ENCODE assay signal across 2 fruit fly cellular contexts in genomic region chr2L:19799940-19800339, dm6.
TF ChIP-seq lines count a peak whose summit lies in the region.

No protein-coding gene starts in this region.

TF ChIP-seq in whole organism, embryonic, 481 proteins besides CTCF, POLR2A, EP300 and RAD21 (continued from another document and continues in another):
- TF ChIP-seq ken (GFP tag; IDR thresholded peaks at IDR 0.05; lab: Robert Waterston, UW) (no peak), nerfin-1 (tag; optimal IDR thresholded peaks at IDR 0.05; lab: Kevin White, UChicago) (no peak), Dip2 (GFP tag; IDR thresholded peaks at IDR 0.05; lab: Robert Waterston, UW) (no peak), Lim3 (GFP tag; IDR thresholded peaks at IDR 0.05; lab: Robert Waterston, UW) (no peak), Ssrp (tag; optimal IDR thresholded peaks at IDR 0.05; lab: Kevin White, UChicago) (peak; percentile 22), Chrac-16 (GFP tag; optimal IDR thresholded peaks at IDR 0.05; lab: Kevin White, UChicago) (no peak), CG18599 (GFP tag; optimal IDR thresholded peaks at IDR 0.05; lab: Kevin White, UChicago) (peak; percentile 36), stwl (tag; optimal IDR thresholded peaks at IDR 0.05; lab: Kevin White, UChicago) (no peak), CG2678 (tag; optimal IDR thresholded peaks at IDR 0.05; lab: Kevin White, UChicago) (peak; percentile 56), phol (tag; optimal IDR thresholded peaks at IDR 0.05; lab: Kevin White, UChicago) (peak; percentile 40), CG12769 (tag; optimal IDR thresholded peaks at IDR 0.05; lab: Kevin White, UChicago) (peak; percentile 15), CG8765 (GFP tag; IDR thresholded peaks at IDR 0.05; lab: Robert Waterston, UW) (no peak), ATbp (GFP tag; optimal IDR thresholded peaks at IDR 0.05; lab: Kevin White, UChicago) (peak; percentile 19), Dp (GFP tag; optimal IDR thresholded peaks at IDR 0.05; lab: Kevin White, UChicago) (no peak), CG11504 (tag; optimal IDR thresholded peaks at IDR 0.05; lab: Kevin White, UChicago) (peak; percentile 58), row (GFP tag; IDR thresholded peaks at IDR 0.05; lab: Robert Waterston, UW) (peak; percentile 58), CG10267 (tag; optimal IDR thresholded peaks at IDR 0.05; lab: Kevin White, UChicago) (peak; percentile 25), tna (GFP tag; IDR thresholded peaks at IDR 0.05; lab: Robert Waterston, UW; ENCODE audit: partially characterized antibody) (no peak), ems (GFP tag; optimal IDR thresholded peaks at IDR 0.05; lab: Kevin White, UChicago) (no peak), ase (GFP tag; IDR thresholded peaks at IDR 0.05; lab: Robert Waterston, UW) (no peak), CG32767 (GFP tag; IDR thresholded peaks at IDR 0.05; lab: Robert Waterston, UW) (no peak), CG7963 (GFP tag; IDR thresholded peaks at IDR 0.05; lab: Robert Waterston, UW; ENCODE audit: partially characterized antibody) (no peak), CrebB (tag; optimal IDR thresholded peaks at IDR 0.05; lab: Kevin White, UChicago) (no peak), Myb (GFP tag; optimal IDR thresholded peaks at IDR 0.05; lab: Kevin White, UChicago) (no peak), kay (GFP tag; optimal IDR thresholded peaks at IDR 0.05; lab: Kevin White, UChicago) (no peak), Stat92E (GFP tag; optimal IDR thresholded peaks at IDR 0.05; lab: Kevin White, UChicago) (no peak), peb (GFP tag; IDR thresholded peaks at IDR 0.05; lab: Robert Waterston, UW) (no peak), CG6272 (GFP tag; IDR thresholded peaks at IDR 0.05; lab: Robert Waterston, UW) (no peak), CG17359 (tag; optimal IDR thresholded peaks at IDR 0.05; lab: Kevin White, UChicago) (peak; percentile 55), CG15601 (tag; optimal IDR thresholded peaks at IDR 0.05; lab: Kevin White, UChicago) (peak; percentile 46), CG3281 (GFP tag; optimal IDR thresholded peaks at IDR 0.05; lab: Kevin White, UChicago) (no peak), CG12236 (GFP tag; optimal IDR thresholded peaks at IDR 0.05; lab: Kevin White, UChicago) (no peak), CG12391 (tag; optimal IDR thresholded peaks at IDR 0.05; lab: Kevin White, UChicago) (peak; percentile 29), Eip74EF (GFP tag; optimal IDR thresholded peaks at IDR 0.05; lab: Kevin White, UChicago) (no peak), Opbp (GFP tag; IDR thresholded peaks at IDR 0.05; lab: Robert Waterston, UW; ENCODE audit: partially characterized antibody) (no peak), CG7987 (GFP tag; optimal IDR thresholded peaks at IDR 0.05; lab: Kevin White, UChicago) (no peak), exex (tag; optimal IDR thresholded peaks at IDR 0.05; lab: Kevin White, UChicago) (no peak), Sry-δ (GFP tag; optimal IDR thresholded peaks at IDR 0.05; lab: Kevin White, UChicago) (no peak), sob (GFP tag; IDR thresholded peaks at IDR 0.05; lab: Robert Waterston, UW) (no peak; the same call in 1 of the 2 replicates), Spps (tag; optimal IDR thresholded peaks at IDR 0.05; lab: Kevin White, UChicago) (no peak), p53 (GFP tag; optimal IDR thresholded peaks at IDR 0.05; lab: Kevin White, UChicago) (no peak), Bdp1 (GFP tag; optimal IDR thresholded peaks at IDR 0.05; lab: Kevin White, UChicago) (no peak), CG7745 (tag; optimal IDR thresholded peaks at IDR 0.05; lab: Kevin White, UChicago) (no peak), Lhr (GFP tag; optimal IDR thresholded peaks at IDR 0.05; lab: Kevin White, UChicago) (no peak), CG13296 (GFP tag; optimal IDR thresholded peaks at IDR 0.05; lab: Kevin White, UChicago) (no peak), D19A (tag; optimal IDR thresholded peaks at IDR 0.05; lab: Kevin White, UChicago) (peak; percentile 95), Hr3 (GFP tag; optimal IDR thresholded peaks at IDR 0.05; lab: Kevin White, UChicago) (no peak), CG9797 (GFP tag; optimal IDR thresholded peaks at IDR 0.05; lab: Kevin White, UChicago) (no peak), CG42726 (GFP tag; IDR thresholded peaks at IDR 0.05; lab: Robert Waterston, UW; ENCODE audit: partially characterized antibody) (no peak), mld (GFP tag; IDR thresholded peaks at IDR 0.05; lab: Robert Waterston, UW; ENCODE audit: partially characterized antibody) (no peak), slbo (GFP tag; IDR thresholded peaks at IDR 0.05; lab: Robert Waterston, UW) (0 out of 2 replicates have a peak, but pooled peaks have one; percentile 7), CG2120 (GFP tag; optimal IDR thresholded peaks at IDR 0.05; lab: Kevin White, UChicago) (no peak), unpg (GFP tag; optimal IDR thresholded peaks at IDR 0.05; lab: Kevin White, UChicago) (peak; percentile 42), stc (GFP tag; IDR thresholded peaks at IDR 0.05; lab: Robert Waterston, UW) (no peak), CG16813 (GFP tag; IDR thresholded peaks at IDR 0.05; lab: Robert Waterston, UW; ENCODE audit: partially characterized antibody) (no peak), fd64A (GFP tag; optimal IDR thresholded peaks at IDR 0.05; lab: Kevin White, UChicago) (no peak), CG8924 (tag; optimal IDR thresholded peaks at IDR 0.05; lab: Kevin White, UChicago) (peak; percentile 10), Oli (tag; optimal IDR thresholded peaks at IDR 0.05; lab: Kevin White, UChicago) (peak; percentile 43), CG10209 (GFP tag; optimal IDR thresholded peaks at IDR 0.05; lab: Kevin White, UChicago) (peak; percentile 29), ci (GFP tag; IDR thresholded peaks at IDR 0.05; lab: Robert Waterston, UW) (peak; percentile 53; the same call in 1 of the 3 replicates), Ets97D (GFP tag; optimal IDR thresholded peaks at IDR 0.05; lab: Kevin White, UChicago) (no peak), HHEX (GFP tag; optimal IDR thresholded peaks at IDR 0.05; lab: Kevin White, UChicago) (peak; percentile 28), Sin3A (optimal IDR thresholded peaks at IDR 0.05; lab: Kevin White, UChicago) (no peak), Deaf1 (tag; optimal IDR thresholded peaks at IDR 0.05; lab: Kevin White, UChicago) (no peak), pros (GFP tag; optimal IDR thresholded peaks at IDR 0.05; lab: Kevin White, UChicago) (no peak), lola (GFP tag; optimal IDR thresholded peaks at IDR 0.05; lab: Kevin White, UChicago) (peak in 1 of 3 experiments; percentile 32), fu2 (GFP tag; optimal IDR thresholded peaks at IDR 0.05; lab: Kevin White, UChicago) (no peak), CG32532 (GFP tag; IDR thresholded peaks at IDR 0.05; lab: Robert Waterston, UW) (no peak)

TF ChIP-seq in whole organism, prepupa, 60 proteins besides CTCF, POLR2A, EP300 and RAD21 (continued from another document):
- peak; percentile 16 for TF ChIP-seq topi (GFP tag; optimal IDR thresholded peaks at IDR 0.05; lab: Kevin White, UChicago)
